Worm (Caenorhabditis elegans) whole organism, L3 larva: ENCODE data around the gene C17F4.2.

ENCODE experiments used
- elt-2 ChIP-seq: sonication (generic microtip); optimal IDR thresholded peaks from 2 replicates; lab custom pipeline; 2016; ENCODE audit warnings: missing genetic modification reagents, mild to moderate bottlenecking, missing genetic modification characterization, missing compliant biosample characterization
- fkh-2 ChIP-seq: fragments of 150-350 bp; optimal IDR thresholded peaks from 2 replicates; lab custom pipeline; 2014; ENCODE audit warnings: missing biosample characterization, missing genetic modification reagents, missing genetic modification characterization
- nhr-11 ChIP-seq: fragments of 150-350 bp; optimal IDR thresholded peaks from 2 replicates; lab custom pipeline; 2014; ENCODE audit warnings: missing biosample characterization, missing genetic modification characterization
- pqm-1 ChIP-seq: fragments of 150-350 bp; optimal IDR thresholded peaks from 2 replicates; lab custom pipeline; 2017; ENCODE audit warnings: missing biosample characterization, missing genetic modification characterization, inconsistent platforms

- TF ChIP-seq pqm-1 (tag; lab: Kevin White, UChicago) (no peak), elt-2 (tag; lab: Kevin White, UChicago) (peak; percentile 50), nhr-11 (tag; lab: Kevin White, UChicago) (no peak), fkh-2 (tag; lab: Kevin White, UChicago) (no peak)
These were observed 3.7 kb upstream of the C17F4.2 start for ce11 chrII:3244758-3245157.
